Fruit fly (Drosophila melanogaster) whole organism, prepupa: ENCODE results near the gene CG12546.

Experiments used
- Blimp-1 ChIP-seq: fragments of 200-800 bp; sonication (Bioruptor generic); optimal IDR thresholded peaks from 3 replicates; lab custom pipeline; 2017; ENCODE audit warnings: missing biosample characterization, missing genetic modification characterization, mild to moderate bottlenecking, moderate library complexity, missing genetic modification reagents
- CG10669 ChIP-seq: fragments of 200-800 bp; sonication (Bioruptor generic); optimal IDR thresholded peaks from 3 replicates; lab custom pipeline; 2018; ENCODE audit warnings: missing biosample characterization, mild to moderate bottlenecking, missing genetic modification characterization, moderate library complexity
- CG15336 ChIP-seq: fragments of 200-800 bp; sonication (Bioruptor generic); IDR thresholded peaks from 2 replicates; pipeline ENCODE4 v1.3.6; 2022; ENCODE audit warnings: missing biosample characterization, missing genetic modification characterization
- CG1621 ChIP-seq: fragments of 200-800 bp; sonication (Bioruptor generic); optimal IDR thresholded peaks from 3 replicates; lab custom pipeline; 2018; ENCODE audit warnings: missing biosample characterization, mild to moderate bottlenecking, missing genetic modification characterization
- CG3032 ChIP-seq: fragments of 200-800 bp; optimal IDR thresholded peaks from 2 replicates; lab custom pipeline; 2019; ENCODE audit warnings: missing biosample characterization, mild to moderate bottlenecking, missing genetic modification characterization, moderate library complexity
- CG32006 ChIP-seq: fragments of 200-800 bp; sonication (Bioruptor generic); optimal IDR thresholded peaks from 3 replicates; lab custom pipeline; 2017; ENCODE audit warnings: missing biosample characterization, mild to moderate bottlenecking, missing genetic modification characterization
- CG34406 ChIP-seq: fragments of 200-800 bp; sonication (Bioruptor generic); optimal IDR thresholded peaks from 3 replicates; lab custom pipeline; 2016; ENCODE audit warnings: missing biosample characterization, missing genetic modification characterization
- CG6163 ChIP-seq: fragments of 200-800 bp; sonication (Bioruptor generic); IDR thresholded peaks from 3 replicates; pipeline ENCODE4 v1.3.6; 2022; ENCODE audit warnings: missing biosample characterization, missing genetic modification characterization
- CG6792 ChIP-seq: fragments of 200-800 bp; sonication (Bioruptor generic); optimal IDR thresholded peaks from 3 replicates; lab custom pipeline; 2016; ENCODE audit warnings: missing biosample characterization, missing genetic modification characterization
- CG6854 ChIP-seq: fragments of 200-800 bp; sonication (Bioruptor generic); optimal IDR thresholded peaks from 2 replicates; lab custom pipeline; 2017; ENCODE audit warnings: missing biosample characterization, mild to moderate bottlenecking, missing genetic modification characterization
- CG8319 ChIP-seq: fragments of 200-800 bp; sonication (Bioruptor generic); optimal IDR thresholded peaks from 3 replicates; lab custom pipeline; 2016; ENCODE audit warnings: missing biosample characterization, missing genetic modification characterization
- CG8632 ChIP-seq: fragments of 200-800 bp; sonication (Bioruptor generic); optimal IDR thresholded peaks from 3 replicates; lab custom pipeline; 2016; ENCODE audit warnings: missing biosample characterization, missing genetic modification characterization
- Eip75B ChIP-seq: fragments of 200-800 bp; sonication (Bioruptor generic); optimal IDR thresholded peaks from 3 replicates; lab custom pipeline; 2016; ENCODE audit warnings: missing biosample characterization, missing genetic modification characterization
- Eip93F ChIP-seq: fragments of 200-800 bp; sonication (Bioruptor generic); optimal IDR thresholded peaks from 2 replicates; lab custom pipeline; 2016; ENCODE audit warnings: missing biosample characterization, mild to moderate bottlenecking, missing genetic modification characterization
- Gug ChIP-seq: fragments of 200-800 bp; sonication (Bioruptor generic); IDR thresholded peaks from 2 replicates; pipeline ENCODE4 v1.3.6; 2022; ENCODE audit warnings: missing biosample characterization, missing genetic modification characterization
- Hr39 ChIP-seq: fragments of 200-800 bp; sonication (Bioruptor generic); optimal IDR thresholded peaks from 2 replicates; lab custom pipeline; 2016; ENCODE audit warnings: missing biosample characterization, missing genetic modification characterization
- Hr4 ChIP-seq: fragments of 200-800 bp; sonication (Bioruptor generic); optimal IDR thresholded peaks from 3 replicates; lab custom pipeline; 2016; ENCODE audit warnings: missing biosample characterization, missing genetic modification characterization
- Lpt ChIP-seq: fragments of 200-800 bp; sonication (Bioruptor generic); optimal IDR thresholded peaks from 3 replicates; lab custom pipeline; 2016; ENCODE audit warnings: missing biosample characterization, missing genetic modification characterization
- Met ChIP-seq: fragments of 200-800 bp; sonication (Bioruptor generic); optimal IDR thresholded peaks from 3 replicates; lab custom pipeline; 2016; ENCODE audit warnings: missing biosample characterization, missing genetic modification characterization
- OdsH ChIP-seq: fragments of 200-800 bp; sonication (Bioruptor generic); optimal IDR thresholded peaks from 3 replicates; lab custom pipeline; 2016; ENCODE audit warnings: missing biosample characterization, missing genetic modification characterization
- Smox ChIP-seq: fragments of 200-800 bp; sonication (Bioruptor generic); optimal IDR thresholded peaks from 3 replicates; lab custom pipeline; 2016; ENCODE audit warnings: missing biosample characterization, missing genetic modification characterization
- Sox102F ChIP-seq: fragments of 200-800 bp; sonication (Bioruptor generic); optimal IDR thresholded peaks from 2 replicates; lab custom pipeline; 2016; ENCODE audit warnings: missing biosample characterization, mild to moderate bottlenecking, missing genetic modification characterization
- Sox14 ChIP-seq: fragments of 200-800 bp; sonication (Bioruptor generic); optimal IDR thresholded peaks from 3 replicates; lab custom pipeline; 2016; ENCODE audit warnings: missing biosample characterization, missing genetic modification characterization
- Sox15 ChIP-seq: fragments of 200-800 bp; sonication (Bioruptor generic); optimal IDR thresholded peaks from 3 replicates; lab custom pipeline; 2016; ENCODE audit warnings: missing biosample characterization, missing genetic modification characterization
- acj6 ChIP-seq: fragments of 200-800 bp; sonication (Bioruptor generic); optimal IDR thresholded peaks from 3 replicates; lab custom pipeline; 2016; ENCODE audit warnings: missing biosample characterization, missing genetic modification characterization
- cyc ChIP-seq: fragments of 200-800 bp; sonication (Bioruptor generic); optimal IDR thresholded peaks from 3 replicates; lab custom pipeline; 2016; ENCODE audit warnings: missing biosample characterization, missing genetic modification characterization
- dac ChIP-seq: fragments of 200-800 bp; sonication (Bioruptor generic); optimal IDR thresholded peaks from 2 replicates; lab custom pipeline; 2017; ENCODE audit warnings: missing biosample characterization, mild to moderate bottlenecking, missing genetic modification characterization
- eg ChIP-seq: fragments of 200-800 bp; sonication (Bioruptor generic); IDR thresholded peaks from 3 replicates; pipeline ENCODE4 v1.3.6; 2022; ENCODE audit warnings: missing biosample characterization, missing genetic modification characterization
- esn ChIP-seq: fragments of 200-800 bp; sonication (Bioruptor generic); optimal IDR thresholded peaks from 2 replicates; lab custom pipeline; 2016; ENCODE audit warnings: missing biosample characterization, mild to moderate bottlenecking, missing genetic modification characterization, moderate library complexity
- fd85E ChIP-seq: fragments of 200-800 bp; sonication (Bioruptor generic); optimal IDR thresholded peaks from 3 replicates; lab custom pipeline; 2016; ENCODE audit warnings: missing biosample characterization, missing genetic modification characterization
- fkh ChIP-seq: fragments of 200-800 bp; sonication (Bioruptor generic); optimal IDR thresholded peaks from 3 replicates; lab custom pipeline; 2017; ENCODE audit warnings: missing biosample characterization, mild to moderate bottlenecking, missing genetic modification characterization, moderate library complexity
- lz ChIP-seq: fragments of 200-800 bp; sonication (Bioruptor generic); optimal IDR thresholded peaks from 3 replicates; lab custom pipeline; 2016; ENCODE audit warnings: missing biosample characterization, missing genetic modification characterization
- net ChIP-seq: fragments of 200-800 bp; sonication (Bioruptor generic); optimal IDR thresholded peaks from 3 replicates; lab custom pipeline; 2016; ENCODE audit warnings: missing biosample characterization, missing genetic modification characterization
- pdm3 ChIP-seq: fragments of 200-800 bp; sonication (Bioruptor generic); optimal IDR thresholded peaks from 3 replicates; lab custom pipeline; 2016; ENCODE audit warnings: missing biosample characterization, missing genetic modification characterization
- salr ChIP-seq, 2 experiments: fragments of 200-800 bp; sonication (Bioruptor generic); optimal IDR thresholded peaks; 3 replicates each; lab custom pipeline; 2016 to 2018; ENCODE audit warnings: missing biosample characterization in 2 of 2, missing genetic modification characterization in 2 of 2, mild to moderate bottlenecking in 1 of 2
- spab ChIP-seq: fragments of 200-800 bp; sonication (Bioruptor generic); optimal IDR thresholded peaks from 2 replicates; lab custom pipeline; 2017; ENCODE audit warnings: missing biosample characterization, mild to moderate bottlenecking, missing genetic modification characterization, missing genetic modification reagents
- vri ChIP-seq: fragments of 200-800 bp; sonication (Bioruptor generic); optimal IDR thresholded peaks from 3 replicates; lab custom pipeline; 2016; ENCODE audit warnings: missing biosample characterization, mild to moderate bottlenecking, missing genetic modification characterization

Gene CG12546

DNA sequence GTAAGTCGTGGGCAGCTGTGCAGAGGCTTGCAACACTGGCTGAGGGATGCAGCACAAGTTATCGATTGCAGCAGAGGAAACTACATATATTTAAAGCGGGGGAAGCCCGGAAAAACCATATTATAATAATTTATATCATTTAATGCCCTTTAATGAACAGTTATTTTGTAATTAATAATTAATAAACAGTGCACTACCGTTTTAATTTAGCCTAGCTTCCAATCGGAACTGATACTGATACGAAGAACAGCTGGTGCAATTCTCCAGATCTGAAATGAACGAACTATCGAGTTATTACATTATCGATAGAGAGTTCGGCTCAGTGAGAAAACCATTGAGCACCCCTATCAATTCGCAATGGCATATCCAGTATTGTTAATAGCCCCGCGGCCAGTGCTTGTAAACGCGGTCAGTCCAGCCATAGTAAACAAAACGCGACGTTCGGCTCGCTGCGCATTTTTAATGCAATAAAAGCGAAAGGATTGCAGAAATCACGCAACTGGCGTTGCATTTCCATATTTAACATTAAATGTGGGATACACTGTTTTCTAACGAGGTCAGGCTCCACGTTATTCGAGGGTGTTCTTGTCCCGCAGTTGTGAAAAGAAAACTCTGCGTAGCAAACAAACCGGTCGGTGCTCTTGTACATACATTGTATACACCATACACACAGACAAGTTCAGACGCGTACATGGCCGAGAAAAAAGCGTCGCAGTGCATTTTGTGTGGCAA, 47.9 kb upstream of the CG12546 start, which contains the start of gene CG7369 (continued):
- TF ChIP-seq Hr4 = peak; percentile 85
- peak; percentile 88 for TF ChIP-seq lz
- TF ChIP-seq CG1621 (tag; lab: Kevin White, UChicago) = peak; percentile 60
- peak; percentile 86 for TF ChIP-seq acj6 (GFP tag; lab: Kevin White, UChicago)
- TF ChIP-seq CG8632 (GFP tag; lab: Kevin White, UChicago) = peak; percentile 84
- TF ChIP-seq CG6854 (GFP tag; lab: Kevin White, UChicago) = peak; percentile 14
- TF ChIP-seq CG8319 (GFP tag; lab: Kevin White, UChicago) = peak; percentile 72
- TF ChIP-seq Sox14 (GFP tag; lab: Kevin White, UChicago) = peak; percentile 81
- TF ChIP-seq eg (GFP tag; lab: Robert Waterston, UW) = peak; percentile 84
- peak; percentile 83 for TF ChIP-seq CG10669 (GFP tag; lab: Kevin White, UChicago)

DNA sequence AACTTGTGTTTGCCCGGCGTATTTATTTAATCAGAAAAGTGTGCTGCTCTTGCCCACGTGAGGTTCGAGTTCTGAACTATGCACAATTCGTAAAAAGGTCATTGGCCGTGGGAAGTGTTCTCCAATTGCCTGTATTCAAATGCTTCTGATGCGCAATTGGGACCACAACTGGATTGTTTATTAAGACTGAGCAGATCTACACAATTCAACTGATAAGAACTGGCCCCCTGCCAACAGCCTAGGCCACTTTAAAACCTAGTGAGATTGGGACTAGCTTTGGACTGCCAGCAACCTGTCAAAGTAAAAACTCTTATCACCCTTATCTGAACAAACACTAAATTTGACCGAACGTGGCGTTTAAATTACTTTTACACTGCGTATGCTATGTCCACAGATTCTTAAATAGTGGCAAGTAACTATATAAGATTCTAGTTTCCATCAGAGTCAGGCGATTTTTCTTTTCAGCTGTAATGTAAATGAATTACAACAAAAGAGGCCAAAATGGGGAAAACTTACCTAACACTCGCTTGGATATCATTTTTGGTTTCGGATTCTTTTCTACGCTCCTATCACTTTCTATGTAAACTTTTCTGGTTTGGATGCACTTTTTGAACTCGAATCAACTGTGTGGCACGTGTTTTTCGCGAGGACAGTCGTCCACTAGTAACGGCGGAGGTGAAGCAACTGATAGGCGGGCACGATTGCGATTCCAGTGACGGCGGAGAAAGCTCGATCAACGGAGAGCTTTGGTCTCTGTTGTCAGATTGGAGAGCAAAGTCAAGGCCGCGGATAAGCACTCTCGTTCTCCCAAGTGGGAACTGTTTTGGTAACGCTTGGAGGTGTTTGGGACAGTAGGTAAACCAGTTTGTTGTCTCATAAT, 44.4 kb upstream of the CG12546 start, which contains the start of gene CG11241:
TSS of gene CG11241 (minus strand) at position 689 of the 880 bp plus-strand sequence.
- TF ChIP-seq fd85E = no peak
- peak; percentile 24 for TF ChIP-seq Hr39 (GFP tag; lab: Kevin White, UChicago)
- TF ChIP-seq CG1621 (tag; lab: Kevin White, UChicago) = peak; percentile 12
- TF ChIP-seq Met (GFP tag; lab: Kevin White, UChicago) = no peak
- TF ChIP-seq CG6854 (GFP tag; lab: Kevin White, UChicago) = peak; percentile 22
- TF ChIP-seq fkh (GFP tag; lab: Kevin White, UChicago) = peak; percentile 62
- peak; percentile 4 for TF ChIP-seq Sox14 (GFP tag; lab: Kevin White, UChicago)

DNA sequence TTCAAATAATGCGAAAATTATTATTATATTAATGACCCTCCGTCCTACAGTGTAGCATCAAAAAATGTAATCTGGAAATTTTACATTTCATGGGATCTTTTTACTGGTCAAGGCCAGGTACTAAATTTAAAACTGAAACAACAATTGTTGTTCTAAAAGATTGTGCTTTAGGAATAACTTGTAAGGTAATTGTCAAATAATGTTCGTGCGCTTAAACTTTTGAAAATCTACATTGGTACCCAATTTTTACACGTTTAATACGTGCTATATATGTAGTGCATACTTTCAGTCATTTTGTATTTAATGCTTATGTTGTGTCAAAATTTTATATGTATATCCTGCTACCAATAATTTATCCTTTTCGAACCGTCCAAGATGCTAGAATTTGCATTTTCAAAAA, 40.0 kb upstream of the CG12546 start:
- no peak for TF ChIP-seq CG3032 (tag; lab: Kevin White, UChicago)
- TF ChIP-seq CG10669 (GFP tag; lab: Kevin White, UChicago) = no peak
- no peak for TF ChIP-seq Eip75B
- no peak for TF ChIP-seq OdsH (GFP tag; lab: Kevin White, UChicago)
- TF ChIP-seq vri (GFP tag; lab: Kevin White, UChicago) = no peak
- no peak for TF ChIP-seq dac (GFP tag; lab: Kevin White, UChicago)
- TF ChIP-seq CG6854 (GFP tag; lab: Kevin White, UChicago) = no peak
- no peak for TF ChIP-seq esn (GFP tag; lab: Kevin White, UChicago)
- TF ChIP-seq Eip93F (GFP tag; lab: Kevin White, UChicago) = no peak
- no peak for TF ChIP-seq CG15336 (GFP tag; lab: Robert Waterston, UW)
- TF ChIP-seq CG34406 (GFP tag; lab: Kevin White, UChicago) = no peak
- no peak for TF ChIP-seq net (GFP tag; lab: Kevin White, UChicago)
- no peak for TF ChIP-seq CG6792
- TF ChIP-seq Sox102F (GFP tag; lab: Kevin White, UChicago) = no peak
- no peak for TF ChIP-seq salr (GFP tag; optimal IDR thresholded peaks at IDR 0.05; lab: Kevin White, UChicago)
- TF ChIP-seq Gug (GFP tag; lab: Robert Waterston, UW) = no peak
- no peak for TF ChIP-seq cyc (GFP tag; lab: Kevin White, UChicago)
- no peak for TF ChIP-seq Hr4
- TF ChIP-seq CG32006 (GFP tag; lab: Kevin White, UChicago) = no peak
- TF ChIP-seq Lpt (GFP tag; lab: Kevin White, UChicago) = no peak

DNA sequence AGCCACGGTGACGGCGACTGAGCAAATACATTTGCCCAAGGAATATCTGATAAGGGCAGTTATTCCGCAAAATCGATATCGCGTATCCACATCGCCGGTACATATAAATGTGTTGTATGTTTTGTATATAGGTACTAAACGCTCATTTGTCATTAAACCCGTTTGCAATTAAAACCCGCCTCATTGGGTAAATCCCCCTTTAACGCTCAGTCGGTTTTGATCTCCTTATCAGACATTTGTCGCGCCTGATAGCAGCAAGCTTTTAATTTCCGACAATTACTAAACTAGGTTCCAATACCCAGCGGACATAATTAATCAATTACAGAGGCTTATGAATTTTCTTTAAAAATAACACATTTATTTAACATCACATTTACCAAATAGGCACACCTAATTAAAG, 37.8 kb upstream of the CG12546 start:
- TF ChIP-seq Met (GFP tag; lab: Kevin White, UChicago) (no peak), CG8319 (GFP tag; lab: Kevin White, UChicago) (no peak), Smox (GFP tag; lab: Kevin White, UChicago) (no peak), Lpt (GFP tag; lab: Kevin White, UChicago) (no peak), Blimp-1 (GFP tag; lab: Kevin White, UChicago) (no peak), pdm3 (GFP tag; lab: Kevin White, UChicago) (no peak), Sox102F (GFP tag; lab: Kevin White, UChicago) (no peak), eg (GFP tag; lab: Robert Waterston, UW) (no peak), spab (GFP tag; lab: Kevin White, UChicago) (no peak), CG3032 (tag; lab: Kevin White, UChicago) (no peak), CG6163 (GFP tag; lab: Robert Waterston, UW) (no peak), Sox15 (GFP tag; lab: Kevin White, UChicago) (no peak)
